Worm (Caenorhabditis elegans) whole organism, mixed stage, embryonic: Measurements from ENCODE around the gene nmur-1.

Experiments used
- snpc-4 ChIP-seq: fragments of 150-350 bp; optimal IDR thresholded peaks from 2 replicates; lab custom pipeline; 2014; ENCODE audit warnings: missing biosample characterization, missing genetic modification characterization
- unc-62 ChIP-seq: fragments of 150-350 bp; optimal IDR thresholded peaks from 2 replicates; lab custom pipeline; 2014; ENCODE audit warnings: missing biosample characterization, missing genetic modification reagents, missing genetic modification characterization

DNA sequence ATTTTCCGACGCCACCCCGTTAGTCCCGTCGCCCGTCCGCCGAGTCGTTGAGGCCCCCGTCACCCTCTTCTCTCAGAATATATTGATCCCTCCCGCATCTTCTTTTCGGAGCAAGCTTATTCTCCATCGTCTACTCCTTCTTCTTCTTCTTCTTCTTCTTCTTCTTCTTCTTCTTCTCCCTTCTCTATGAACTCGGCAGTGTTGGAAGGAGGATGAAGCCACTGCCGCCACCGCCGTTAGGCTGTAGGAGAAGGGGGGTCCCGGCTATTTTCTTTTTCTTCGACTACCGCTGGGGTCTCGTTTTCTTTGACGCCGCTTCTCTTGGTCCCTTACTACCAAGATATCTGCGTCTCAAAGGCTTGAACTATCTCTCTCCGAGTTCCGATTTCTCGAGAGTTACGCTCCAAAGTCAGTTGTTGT, 14.8 kb downstream of the nmur-1 start:
- peak; percentile 42 for TF ChIP-seq unc-62 (GFP tag; lab: Kevin White, UChicago)
- no peak for TF ChIP-seq snpc-4 (tag; lab: Kevin White, UChicago)
